Worm (Caenorhabditis elegans): ENCODE data around the gene ebp-2.

- no peak for TF ChIP-seq tab-1 (GFP tag; IDR thresholded peaks at IDR 0.05)
- TF ChIP-seq ztf-29 (GFP tag; IDR thresholded peaks at IDR 0.05): no peak
- TF ChIP-seq med-1 (GFP tag; optimal IDR thresholded peaks at IDR 0.05; ENCODE audit: insufficient read depth): no peak
- no peak for TF ChIP-seq flt-1 (GFP tag; IDR thresholded peaks at IDR 0.05)
- no peak for TF ChIP-seq cog-1 (tag; optimal IDR thresholded peaks at IDR 0.05)
- TF ChIP-seq ztf-23 (GFP tag; IDR thresholded peaks at IDR 0.05): no peak
Measured at ce11 chrII:11471916-11472315, 29.4 kb downstream of the ebp-2 start, which contains the start of gene mfn-1.

Data from whole organism, midembryonic.